Fruit fly (Drosophila melanogaster) whole organism, embryonic: ENCODE measurements around the gene GXIVsPLA2.

Experiments used
- CG10147 ChIP-seq: fragments of 200-800 bp; sonication (Bioruptor generic); optimal IDR thresholded peaks from 2 replicates; lab custom pipeline; 2019; ENCODE audit warnings: missing biosample characterization, mild to moderate bottlenecking, missing genetic modification characterization, moderate library complexity
- CG11093 ChIP-seq: fragments of 200-800 bp; sonication (Bioruptor generic); IDR thresholded peaks from 3 replicates; pipeline ENCODE4 v1.3.6; 2022; ENCODE audit warnings: missing biosample characterization, missing genetic modification characterization
- CG12942 ChIP-seq: fragments of 200-800 bp; sonication (Bioruptor generic); optimal IDR thresholded peaks from 3 replicates; lab custom pipeline; 2016; ENCODE audit warnings: missing biosample characterization, missing genetic modification characterization
- CG13296 ChIP-seq: fragments of 200-800 bp; sonication (Bioruptor generic); optimal IDR thresholded peaks from 3 replicates; lab custom pipeline; 2018; ENCODE audit warnings: missing biosample characterization, mild to moderate bottlenecking, missing genetic modification characterization
- CG13894 ChIP-seq: fragments of 200-800 bp; sonication (Bioruptor generic); optimal IDR thresholded peaks from 3 replicates; lab custom pipeline; 2018; ENCODE audit warnings: missing biosample characterization, mild to moderate bottlenecking, missing genetic modification characterization, moderate library complexity
- CG14667 ChIP-seq: fragments of 200-800 bp; sonication (Bioruptor generic); IDR thresholded peaks from 2 replicates; pipeline ENCODE4 v1.3.6; 2022; ENCODE audit warnings: missing biosample characterization, missing genetic modification characterization
- CG14710 ChIP-seq: fragments of 200-800 bp; sonication (Bioruptor generic); optimal IDR thresholded peaks from 3 replicates; lab custom pipeline; 2019; ENCODE audit warnings: missing biosample characterization, mild to moderate bottlenecking, missing genetic modification characterization, moderate library complexity
- CG15479 ChIP-seq: fragments of 200-800 bp; sonication (Bioruptor generic); optimal IDR thresholded peaks from 3 replicates; lab custom pipeline; 2019; ENCODE audit warnings: missing biosample characterization, mild to moderate bottlenecking, missing genetic modification characterization, moderate library complexity
- CG1647 ChIP-seq: fragments of 200-800 bp; sonication (Bioruptor generic); optimal IDR thresholded peaks from 3 replicates; lab custom pipeline; 2016; ENCODE audit warnings: missing biosample characterization, missing genetic modification characterization
- CG33213 ChIP-seq: fragments of 200-800 bp; sonication (Bioruptor generic); optimal IDR thresholded peaks from 3 replicates; lab custom pipeline; 2016; ENCODE audit warnings: missing biosample characterization, missing genetic modification characterization
- CG3407 ChIP-seq: fragments of 200-800 bp; sonication (Bioruptor generic); optimal IDR thresholded peaks from 2 replicates; lab custom pipeline; 2018; ENCODE audit warnings: missing biosample characterization, mild to moderate bottlenecking, missing genetic modification characterization
- CG34376 ChIP-seq: fragments of 200-800 bp; sonication (Bioruptor generic); optimal IDR thresholded peaks from 2 replicates; lab custom pipeline; 2018; ENCODE audit warnings: missing biosample characterization, mild to moderate bottlenecking, missing genetic modification characterization
- CG34422 ChIP-seq: fragments of 200-800 bp; sonication (Bioruptor generic); IDR thresholded peaks from 3 replicates; pipeline ENCODE4 v1.3.6; 2022; ENCODE audit warnings: missing biosample characterization, missing genetic modification characterization
- CG4404 ChIP-seq: fragments of 200-800 bp; sonication (Bioruptor generic); IDR thresholded peaks from 2 replicates; pipeline ENCODE4 v1.3.6; 2022; ENCODE audit warnings: missing biosample characterization, missing genetic modification characterization
- CG4854 ChIP-seq: fragments of 200-800 bp; sonication (Bioruptor generic); optimal IDR thresholded peaks from 2 replicates; lab custom pipeline; 2016; ENCODE audit warnings: missing biosample characterization, missing genetic modification characterization, inconsistent platforms
- CG5180 ChIP-seq: fragments of 200-800 bp; sonication (Bioruptor generic); optimal IDR thresholded peaks from 3 replicates; lab custom pipeline; 2017; ENCODE audit warnings: missing biosample characterization, missing genetic modification characterization, mild to moderate bottlenecking, moderate library complexity, missing genetic modification reagents
- CG6689 ChIP-seq: fragments of 200-800 bp; sonication (Bioruptor generic); IDR thresholded peaks from 2 replicates; pipeline ENCODE4 v1.3.6; 2022; ENCODE audit warnings: missing biosample characterization, missing genetic modification characterization
- CG7271 ChIP-seq: fragments of 200-800 bp; sonication (Bioruptor generic); optimal IDR thresholded peaks from 2 replicates; lab custom pipeline; 2018; ENCODE audit warnings: missing biosample characterization, mild to moderate bottlenecking, missing genetic modification characterization, moderate library complexity
- CG9215 ChIP-seq: fragments of 200-800 bp; sonication (Bioruptor generic); IDR thresholded peaks from 2 replicates; pipeline ENCODE4 v1.3.6; 2022; ENCODE audit warnings: missing biosample characterization, missing genetic modification characterization
- CG9797 ChIP-seq: fragments of 200-800 bp; sonication (Bioruptor generic); optimal IDR thresholded peaks from 3 replicates; lab custom pipeline; 2018; ENCODE audit warnings: missing biosample characterization, mild to moderate bottlenecking, missing genetic modification characterization
- Dp ChIP-seq: fragments of 200-800 bp; sonication (Bioruptor generic); optimal IDR thresholded peaks from 2 replicates; lab custom pipeline; 2018; ENCODE audit warnings: missing biosample characterization, mild to moderate bottlenecking, missing genetic modification characterization, moderate library complexity
- Ets97D ChIP-seq: fragments of 200-800 bp; sonication (Bioruptor generic); optimal IDR thresholded peaks from 3 replicates; lab custom pipeline; 2016; ENCODE audit warnings: missing biosample characterization, missing genetic modification characterization
- Gug ChIP-seq: fragments of 200-800 bp; sonication (Bioruptor generic); IDR thresholded peaks from 4 replicates; pipeline ENCODE4 v1.3.6; 2022; ENCODE audit warnings: missing biosample characterization, missing genetic modification characterization
- Hand ChIP-seq: fragments of 200-800 bp; sonication (Bioruptor generic); optimal IDR thresholded peaks from 2 replicates; lab custom pipeline; 2017; ENCODE audit warnings: mild to moderate bottlenecking, missing biosample characterization, missing genetic modification reagents, missing genetic modification characterization
- Hr51 ChIP-seq, 2 experiments: fragments of 200-800 bp; sonication (Bioruptor generic); optimal IDR thresholded peaks; 2 replicates in 1 of 2; 3 replicates in 1 of 2; lab custom pipeline; 2016 to 2018; ENCODE audit warnings: missing biosample characterization in 2 of 2, missing genetic modification characterization in 2 of 2, mild to moderate bottlenecking in 1 of 2, moderate library complexity in 1 of 2
- Hsf ChIP-seq: fragments of 200-800 bp; sonication (Bioruptor generic); optimal IDR thresholded peaks from 3 replicates; lab custom pipeline; 2016; ENCODE audit warnings: missing biosample characterization, missing genetic modification characterization
- Mad ChIP-seq: fragments of 200-800 bp; sonication (Bioruptor generic); optimal IDR thresholded peaks from 2 replicates; lab custom pipeline; 2016; ENCODE audit warnings: missing biosample characterization, missing genetic modification characterization
- Meics ChIP-seq: fragments of 200-800 bp; sonication (Bioruptor generic); optimal IDR thresholded peaks from 2 replicates; lab custom pipeline; 2017; ENCODE audit warnings: missing biosample characterization, mild to moderate bottlenecking, missing genetic modification characterization
- Oaz ChIP-seq: fragments of 200-800 bp; sonication (Bioruptor generic); IDR thresholded peaks from 2 replicates; pipeline ENCODE4 v1.3.6; 2022; ENCODE audit warnings: missing biosample characterization, missing genetic modification characterization
- Sox102F ChIP-seq: fragments of 200-800 bp; sonication (Bioruptor generic); optimal IDR thresholded peaks from 2 replicates; lab custom pipeline; 2018; ENCODE audit warnings: missing biosample characterization, mild to moderate bottlenecking, missing genetic modification characterization, moderate library complexity
- Sry-δ ChIP-seq: fragments of 200-800 bp; sonication (Bioruptor generic); optimal IDR thresholded peaks from 2 replicates; lab custom pipeline; 2016; ENCODE audit warnings: missing biosample characterization, missing genetic modification characterization
- amos ChIP-seq: fragments of 200-800 bp; sonication (Bioruptor generic); IDR thresholded peaks from 2 replicates; pipeline ENCODE4 v1.3.6; 2022; ENCODE audit warnings: missing biosample characterization, missing genetic modification characterization; ENCODE audit not compliant: partially characterized antibody
- ato ChIP-seq: fragments of 200-800 bp; sonication (Bioruptor generic); IDR thresholded peaks from 2 replicates; pipeline ENCODE4 v1.3.6; 2022; ENCODE audit warnings: missing biosample characterization, missing genetic modification characterization; ENCODE audit not compliant: partially characterized antibody
- bsh ChIP-seq, 2 experiments: fragments of 200-800 bp; sonication (Bioruptor generic); optimal IDR thresholded peaks; 2 replicates each; lab custom pipeline; 2017 to 2018; ENCODE audit warnings: mild to moderate bottlenecking in 2 of 2, missing biosample characterization in 2 of 2, missing genetic modification characterization in 2 of 2, moderate library complexity in 1 of 2
- cad ChIP-seq: fragments of >200 bp; optimal IDR thresholded peaks from 2 replicates; lab custom pipeline; 2017; ENCODE audit warnings: missing biosample characterization, missing genetic modification characterization
- croc ChIP-seq: fragments of 200-800 bp; sonication (Bioruptor generic); conservative IDR thresholded peaks from 3 replicates; pipeline ENCODE4 v1.3.6; 2022; ENCODE audit warnings: missing biosample characterization, missing genetic modification characterization
- crp ChIP-seq, 2 experiments: fragments of 200-800 bp; sonication (Bioruptor generic); optimal IDR thresholded peaks; 2 replicates in 1 of 2; 3 replicates in 1 of 2; lab custom pipeline; 2017; ENCODE audit warnings: missing biosample characterization in 2 of 2, missing genetic modification characterization in 2 of 2, mild to moderate bottlenecking in 1 of 2, moderate library complexity in 1 of 2
- ftz-f1 ChIP-seq: fragments of 200-800 bp; sonication (Bioruptor generic); optimal IDR thresholded peaks from 2 replicates; lab custom pipeline; 2016; ENCODE audit warnings: missing biosample characterization, missing genetic modification characterization
- gcm2 ChIP-seq: fragments of 200-800 bp; sonication (Bioruptor generic); optimal IDR thresholded peaks from 2 replicates; lab custom pipeline; 2016; ENCODE audit warnings: missing biosample characterization, missing genetic modification characterization
- gem ChIP-seq: fragments of 200-800 bp; sonication (Bioruptor generic); optimal IDR thresholded peaks from 2 replicates; lab custom pipeline; 2019; ENCODE audit warnings: missing biosample characterization, mild to moderate bottlenecking, missing genetic modification characterization, moderate library complexity
- gsb ChIP-seq: fragments of 200-800 bp; sonication (Bioruptor generic); IDR thresholded peaks from 2 replicates; pipeline ENCODE4 v1.3.6; 2022; ENCODE audit warnings: missing biosample characterization, missing genetic modification characterization
- gsb-n ChIP-seq: fragments of 200-800 bp; sonication (Bioruptor generic); optimal IDR thresholded peaks from 3 replicates; lab custom pipeline; 2018; ENCODE audit warnings: missing biosample characterization, mild to moderate bottlenecking, missing genetic modification characterization
- nerfin-2 ChIP-seq: fragments of 200-800 bp; sonication (Bioruptor generic); IDR thresholded peaks from 2 replicates; pipeline ENCODE4 v1.3.6; 2022; ENCODE audit warnings: missing biosample characterization, missing genetic modification characterization; ENCODE audit not compliant: partially characterized antibody
- onecut ChIP-seq: fragments of 200-800 bp; sonication (Bioruptor generic); IDR thresholded peaks from 2 replicates; pipeline ENCODE4 v1.3.6; 2022; ENCODE audit warnings: missing biosample characterization, missing genetic modification characterization
- pfk ChIP-seq: fragments of 200-800 bp; sonication (Bioruptor generic); optimal IDR thresholded peaks from 2 replicates; lab custom pipeline; 2018; ENCODE audit warnings: missing biosample characterization, mild to moderate bottlenecking, missing genetic modification characterization, moderate library complexity
- rib ChIP-seq: fragments of 200-800 bp; sonication (Bioruptor generic); IDR thresholded peaks from 2 replicates; pipeline ENCODE4 v1.3.6; 2022; ENCODE audit warnings: missing biosample characterization, missing genetic modification characterization
- sens-2 ChIP-seq: fragments of 200-800 bp; sonication (Bioruptor generic); IDR thresholded peaks from 2 replicates; pipeline ENCODE4 v1.3.6; 2022; ENCODE audit warnings: missing biosample characterization, missing genetic modification characterization
- sima ChIP-seq: fragments of 200-800 bp; sonication (Bioruptor generic); optimal IDR thresholded peaks from 2 replicates; lab custom pipeline; 2016; ENCODE audit warnings: missing biosample characterization, missing genetic modification characterization
- zfh1 ChIP-seq: fragments of 200-800 bp; sonication (Bioruptor generic); IDR thresholded peaks from 3 replicates; pipeline ENCODE4 v1.3.6; 2022; ENCODE audit warnings: missing biosample characterization, missing genetic modification characterization

GXIVsPLA2 gene

dm6 chr3L:16001164-16001679 is 46.3 kb downstream of the GXIVsPLA2 start (continued):
- no peak for TF ChIP-seq Dp (GFP tag; lab: Kevin White, UChicago)
- TF ChIP-seq gcm2 (GFP tag; lab: Kevin White, UChicago): peak; percentile 73
- peak; percentile 62 for TF ChIP-seq Sox102F (GFP tag; lab: Kevin White, UChicago)
- peak; percentile 78 for TF ChIP-seq Hsf (GFP tag; lab: Kevin White, UChicago)
- TF ChIP-seq CG13894: peak; percentile 92
- TF ChIP-seq crp (GFP tag; optimal IDR thresholded peaks at IDR 0.05; lab: Kevin White, UChicago): peak in 1 of 2 experiments; percentile 59
- TF ChIP-seq CG6689 (GFP tag; lab: Robert Waterston, UW): peak; percentile 78
- peak; percentile 58 for TF ChIP-seq gsb (GFP tag; lab: Robert Waterston, UW)
- peak; percentile 88 for TF ChIP-seq gem (tag; lab: Kevin White, UChicago)
- TF ChIP-seq amos (GFP tag; lab: Robert Waterston, UW): no peak
- TF ChIP-seq Hand: peak; percentile 91
- no peak; the same call in 1 of the 2 replicates for TF ChIP-seq CG14667 (GFP tag; lab: Robert Waterston, UW)
- TF ChIP-seq nerfin-2 (GFP tag; lab: Robert Waterston, UW): no peak
- peak; percentile 50; the same call in 2 of the 4 replicates for TF ChIP-seq Gug (GFP tag; lab: Robert Waterston, UW)
- peak; percentile 75 for TF ChIP-seq Mad (GFP tag; lab: Kevin White, UChicago)
- TF ChIP-seq ftz-f1 (GFP tag; lab: Kevin White, UChicago): no peak
- peak; percentile 49; the same call in 1 of the 3 replicates for TF ChIP-seq zfh1 (GFP tag; lab: Robert Waterston, UW)
- TF ChIP-seq CG1647 (GFP tag; lab: Kevin White, UChicago): no peak
- peak; percentile 57 for TF ChIP-seq CG33213
- peak; percentile 86 for TF ChIP-seq CG34376 (GFP tag; lab: Kevin White, UChicago)
- no peak for TF ChIP-seq CG4404 (GFP tag; lab: Robert Waterston, UW)
- peak; percentile 35 for TF ChIP-seq CG5180 (GFP tag; lab: Kevin White, UChicago)
- peak; percentile 62 for TF ChIP-seq CG4854 (GFP tag; lab: Kevin White, UChicago)
- no peak for TF ChIP-seq pfk (GFP tag; lab: Kevin White, UChicago)
- TF ChIP-seq Ets97D: peak; percentile 28
- TF ChIP-seq CG34422: peak; percentile 66; the same call in 1 of the 3 replicates
- peak; percentile 0 for TF ChIP-seq Sry-δ
- TF ChIP-seq CG10147 (GFP tag; lab: Kevin White, UChicago): peak; percentile 74
- peak; percentile 48 for TF ChIP-seq sima (GFP tag; lab: Kevin White, UChicago)
- TF ChIP-seq CG11093 (GFP tag; lab: Robert Waterston, UW): 0 out of 3 replicates have a peak, but pooled peaks have one; percentile 63
- no peak for TF ChIP-seq croc (GFP tag; lab: Robert Waterston, UW)
- no peak for TF ChIP-seq ato (GFP tag; lab: Robert Waterston, UW)
- TF ChIP-seq Oaz (GFP tag; lab: Robert Waterston, UW): peak; percentile 58
- no peak for TF ChIP-seq CG7271 (tag; lab: Kevin White, UChicago)
- no peak for TF ChIP-seq CG14710
- TF ChIP-seq CG15479: no peak
- TF ChIP-seq bsh (GFP tag; optimal IDR thresholded peaks at IDR 0.05; lab: Kevin White, UChicago): peak in 1 of 2 experiments; percentile 35
- peak; percentile 27 for TF ChIP-seq CG3407 (GFP tag; lab: Kevin White, UChicago)
- no peak for TF ChIP-seq sens-2 (GFP tag; lab: Robert Waterston, UW)
- TF ChIP-seq rib: peak; percentile 63
- TF ChIP-seq CG9797 (GFP tag; lab: Kevin White, UChicago): no peak
- peak; percentile 84 for TF ChIP-seq Meics
- TF ChIP-seq CG12942 (GFP tag; lab: Kevin White, UChicago): peak; percentile 45
- no peak for TF ChIP-seq CG9215 (GFP tag; lab: Robert Waterston, UW)
- TF ChIP-seq gsb-n (tag; lab: Kevin White, UChicago): no peak
- peak; percentile 22; the same call in 1 of the 2 replicates for TF ChIP-seq onecut (GFP tag; lab: Robert Waterston, UW)
- no peak for TF ChIP-seq cad (GFP tag; lab: Kevin White, UChicago)
- peak; percentile 88 for TF ChIP-seq CG13296 (GFP tag; lab: Kevin White, UChicago)
- TF ChIP-seq Hr51 (GFP tag; optimal IDR thresholded peaks at IDR 0.05; lab: Kevin White, UChicago): peak; percentile 65 to 85
